Worm (Caenorhabditis elegans): Measurements from ENCODE around the gene F28F9.3.

F28F9.3 gene

ce11 chrIV:3838687-3839086, 12.0 kb downstream of the F28F9.3 start:
- no peak for TF ChIP-seq B0310.2 (tag; optimal IDR thresholded peaks at IDR 0.05)

ce11 chrIV:3839420-3839819, 12.7 kb downstream of the F28F9.3 start, which contains the start of gene F28F9.2:
Gene F28F9.2, plus strand, starts transcription at chrIV:3839720.
- TF ChIP-seq B0310.2 (tag; optimal IDR thresholded peaks at IDR 0.05) (no peak), flt-1 (GFP tag; IDR thresholded peaks at IDR 0.05) (no peak), aly-1 (tag; optimal IDR thresholded peaks at IDR 0.05) (no peak), tbx-11 (GFP tag; IDR thresholded peaks at IDR 0.05) (no peak), ceh-36 (tag; optimal IDR thresholded peaks at IDR 0.05) (no peak), F13C5.2 (tag; optimal IDR thresholded peaks at IDR 0.05) (no peak), sea-1 (GFP tag; conservative IDR thresholded peaks at IDR 0.05) (no peak), hnd-1 (tag; optimal IDR thresholded peaks at IDR 0.05) (no peak), pes-1 (GFP tag; IDR thresholded peaks at IDR 0.05) (no peak), hmg-4 (GFP tag; optimal IDR thresholded peaks at IDR 0.05) (no peak), hmbx-1 (tag; optimal IDR thresholded peaks at IDR 0.05) (no peak), tra-4 (tag; optimal IDR thresholded peaks at IDR 0.05) (no peak), scrt-1 (GFP tag; IDR thresholded peaks at IDR 0.05) (no peak), ama-1 (optimal IDR thresholded peaks at IDR 0.05) (no peak), ets-7 (tag; optimal IDR thresholded peaks at IDR 0.05) (no peak), tbx-37 (GFP tag; conservative IDR thresholded peaks at IDR 0.05) (no peak), ceh-13 (GFP tag; optimal IDR thresholded peaks at IDR 0.05) (no peak)

- no peak for TF ChIP-seq tra-4 (tag; optimal IDR thresholded peaks at IDR 0.05)
- TF ChIP-seq B0310.2 (tag; optimal IDR thresholded peaks at IDR 0.05) = no peak
- TF ChIP-seq flt-1 (GFP tag; IDR thresholded peaks at IDR 0.05) = no peak
- TF ChIP-seq tbx-11 (GFP tag; IDR thresholded peaks at IDR 0.05) = no peak
- no peak for TF ChIP-seq sea-1 (GFP tag; conservative IDR thresholded peaks at IDR 0.05)
Observed at ce11 chrIV:3840480-3840879, 13.8 kb downstream of the F28F9.3 start.

- TF ChIP-seq tbx-37 (GFP tag; conservative IDR thresholded peaks at IDR 0.05) = no peak
- peak; percentile 47 for TF ChIP-seq ceh-36 (tag; optimal IDR thresholded peaks at IDR 0.05)
- TF ChIP-seq hnd-1 (tag; optimal IDR thresholded peaks at IDR 0.05) = no peak
- TF ChIP-seq ets-7 (tag; optimal IDR thresholded peaks at IDR 0.05) = no peak
- no peak for TF ChIP-seq F13C5.2 (tag; optimal IDR thresholded peaks at IDR 0.05)
- TF ChIP-seq aly-1 (tag; optimal IDR thresholded peaks at IDR 0.05) = no peak
- no peak for TF ChIP-seq sea-1 (GFP tag; conservative IDR thresholded peaks at IDR 0.05)
- no peak for TF ChIP-seq tra-4 (tag; optimal IDR thresholded peaks at IDR 0.05)
Observed at ce11 chrIV:3841607-3842006, 14.9 kb downstream of the F28F9.3 start.

- TF ChIP-seq hmg-4 (GFP tag; optimal IDR thresholded peaks at IDR 0.05) = no peak
- peak; percentile 43 for TF ChIP-seq ceh-36 (tag; optimal IDR thresholded peaks at IDR 0.05)
- TF ChIP-seq B0310.2 (tag; optimal IDR thresholded peaks at IDR 0.05) = no peak
Observed at ce11 chrIV:3843019-3843527, 16.4 kb downstream of the F28F9.3 start.

ce11 chrIV:3844004-3844403, 17.3 kb downstream of the F28F9.3 start:
- TF ChIP-seq hmbx-1 (tag; optimal IDR thresholded peaks at IDR 0.05) (no peak), B0310.2 (tag; optimal IDR thresholded peaks at IDR 0.05) (no peak), hmg-4 (GFP tag; optimal IDR thresholded peaks at IDR 0.05) (peak; percentile 24)

ce11 chrIV:3844584-3844983, 17.9 kb downstream of the F28F9.3 start:
- TF ChIP-seq tbx-37 (GFP tag; conservative IDR thresholded peaks at IDR 0.05) = no peak

ce11 chrIV:3847489-3847888, 20.8 kb downstream of the F28F9.3 start:
- TF ChIP-seq tbx-11 (GFP tag; IDR thresholded peaks at IDR 0.05) (no peak), hmg-4 (GFP tag; optimal IDR thresholded peaks at IDR 0.05) (no peak), flt-1 (GFP tag; IDR thresholded peaks at IDR 0.05) (no peak), hnd-1 (tag; optimal IDR thresholded peaks at IDR 0.05) (no peak), ama-1 (optimal IDR thresholded peaks at IDR 0.05) (no peak), ceh-36 (tag; optimal IDR thresholded peaks at IDR 0.05) (no peak), pes-1 (GFP tag; IDR thresholded peaks at IDR 0.05) (no peak), tra-4 (tag; optimal IDR thresholded peaks at IDR 0.05) (no peak), aly-1 (tag; optimal IDR thresholded peaks at IDR 0.05) (no peak), B0310.2 (tag; optimal IDR thresholded peaks at IDR 0.05) (no peak), tbx-37 (GFP tag; conservative IDR thresholded peaks at IDR 0.05) (no peak), hmbx-1 (tag; optimal IDR thresholded peaks at IDR 0.05) (no peak), ets-7 (tag; optimal IDR thresholded peaks at IDR 0.05) (no peak)

ce11 chrIV:3848985-3849384, 22.3 kb downstream of the F28F9.3 start:
- TF ChIP-seq B0310.2 (tag; optimal IDR thresholded peaks at IDR 0.05) = no peak
- no peak for TF ChIP-seq hmg-4 (GFP tag; optimal IDR thresholded peaks at IDR 0.05)
- no peak for TF ChIP-seq tra-4 (tag; optimal IDR thresholded peaks at IDR 0.05)
- TF ChIP-seq hnd-1 (tag; optimal IDR thresholded peaks at IDR 0.05) = no peak
- no peak for TF ChIP-seq aly-1 (tag; optimal IDR thresholded peaks at IDR 0.05)
- TF ChIP-seq pes-1 (GFP tag; IDR thresholded peaks at IDR 0.05) = no peak

- TF ChIP-seq ama-1 (optimal IDR thresholded peaks at IDR 0.05) (no peak), tbx-11 (GFP tag; IDR thresholded peaks at IDR 0.05) (no peak), pes-1 (GFP tag; IDR thresholded peaks at IDR 0.05) (no peak), ets-7 (tag; optimal IDR thresholded peaks at IDR 0.05) (no peak), hmg-4 (GFP tag; optimal IDR thresholded peaks at IDR 0.05) (no peak), B0310.2 (tag; optimal IDR thresholded peaks at IDR 0.05) (no peak), tra-4 (tag; optimal IDR thresholded peaks at IDR 0.05) (no peak), hnd-1 (tag; optimal IDR thresholded peaks at IDR 0.05) (no peak), tbx-37 (GFP tag; conservative IDR thresholded peaks at IDR 0.05) (no peak), hmbx-1 (tag; optimal IDR thresholded peaks at IDR 0.05) (no peak), ceh-13 (GFP tag; optimal IDR thresholded peaks at IDR 0.05) (no peak), F13C5.2 (tag; optimal IDR thresholded peaks at IDR 0.05) (no peak)
Observed at ce11 chrIV:3853557-3853956, 26.9 kb downstream of the F28F9.3 start.
